Worm (Caenorhabditis elegans): ENCODE data around the gene W02F12.8.

Gene W02F12.8

DNA sequence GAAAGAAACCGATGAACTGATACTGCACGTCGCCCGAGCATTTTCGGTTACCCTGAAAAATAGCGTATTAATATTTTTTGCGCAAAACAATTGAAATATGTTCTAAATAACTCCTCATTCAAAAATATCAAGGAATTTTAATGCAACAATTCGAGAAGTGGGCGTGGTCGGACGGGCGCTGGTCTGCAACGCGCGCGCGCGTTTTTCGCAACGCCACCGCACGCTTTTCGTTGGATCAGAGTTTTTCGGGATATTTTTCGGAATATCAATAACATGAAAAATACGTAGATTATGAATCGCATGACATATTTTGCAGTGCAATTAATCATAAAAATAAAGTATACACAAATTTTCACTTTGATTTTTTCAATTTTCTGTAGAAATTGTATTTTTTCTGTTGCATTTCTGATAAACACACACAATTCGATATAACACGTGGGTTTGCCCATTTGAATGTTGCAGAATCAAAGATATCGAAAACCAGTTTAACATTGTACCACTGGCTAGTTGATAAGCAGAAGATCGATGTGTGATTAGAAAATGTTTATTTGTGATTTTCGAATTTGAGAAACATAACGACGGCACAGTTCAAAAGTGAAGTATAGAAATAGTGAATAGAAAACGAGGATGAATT is 14.6 kb upstream of the W02F12.8 start, which contains the start of gene dlst-1 (continued):
- TF ChIP-seq nhr-179 (tag; optimal IDR thresholded peaks at IDR 0.05) (no peak), mel-28 (tag; optimal IDR thresholded peaks at IDR 0.05; ENCODE audit: borderline replicate concordance) (no peak), ceh-79 (tag; optimal IDR thresholded peaks at IDR 0.05) (no peak), let-526 (GFP tag; IDR thresholded peaks at IDR 0.05) (no peak), madf-10 (tag; optimal IDR thresholded peaks at IDR 0.05) (peak; percentile 18)

DNA sequence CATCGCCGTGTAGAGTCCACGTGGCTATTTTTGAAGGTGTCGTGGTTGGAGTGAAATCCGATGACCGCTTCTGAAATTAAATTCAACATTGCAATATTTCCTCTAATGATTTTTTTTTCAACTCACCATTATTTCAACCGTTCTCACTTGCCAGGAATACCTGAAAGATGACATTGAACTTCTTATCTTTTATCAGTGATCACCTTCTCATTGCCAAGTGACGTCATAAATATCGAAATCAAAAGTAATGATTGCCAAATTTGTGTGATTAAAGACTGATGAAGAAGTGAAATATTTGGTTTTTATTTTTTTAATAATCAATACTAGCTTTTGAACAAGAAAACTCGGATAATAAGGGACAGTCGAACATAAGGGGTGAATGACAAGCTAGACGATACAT is 12.2 kb upstream of the W02F12.8 start, which contains the start of gene W02F12.4:
TSS of gene W02F12.4 (minus strand) at position 164 of the 400 bp plus-strand sequence.
- no peak for TF ChIP-seq cebp-1 (GFP tag; IDR thresholded peaks at IDR 0.05)
- peak; percentile 38 for TF ChIP-seq cebp-1 (tag; optimal IDR thresholded peaks at IDR 0.05)
- no peak for TF ChIP-seq tlf-1 (GFP tag; optimal IDR thresholded peaks at IDR 0.05)
- no peak for TF ChIP-seq F22D6.2 (tag; optimal IDR thresholded peaks at IDR 0.05)
- no peak for TF ChIP-seq aptf-2 (GFP tag; conservative IDR thresholded peaks at IDR 0.05)
- no peak for TF ChIP-seq chd-7 (tag; optimal IDR thresholded peaks at IDR 0.05)
- peak; percentile 90 for TF ChIP-seq atf-7 (tag; optimal IDR thresholded peaks at IDR 0.05)
- no peak for TF ChIP-seq efl-1 (GFP tag; optimal IDR thresholded peaks at IDR 0.05)
- no peak for TF ChIP-seq ama-1 (optimal IDR thresholded peaks at IDR 0.05)
- no peak for TF ChIP-seq ama-1 (GFP tag; optimal IDR thresholded peaks at IDR 0.05)
- TF ChIP-seq Y53G8AR.9 (GFP tag; conservative IDR thresholded peaks at IDR 0.05) = peak; percentile 56; the same call in 1 of the 2 replicates
- no peak for TF ChIP-seq madf-10 (tag; optimal IDR thresholded peaks at IDR 0.05)
- TF ChIP-seq hrde-1 (tag; optimal IDR thresholded peaks at IDR 0.05; ENCODE audit: borderline replicate concordance) = no peak
- no peak for TF ChIP-seq rcor-1 (GFP tag; IDR thresholded peaks at IDR 0.05)
- TF ChIP-seq tbp1 (GFP tag; optimal IDR thresholded peaks at IDR 0.05) = peak; percentile 20
- TF ChIP-seq ceh-40 (GFP tag; IDR thresholded peaks at IDR 0.05) = no peak
- TF ChIP-seq zfh-2 (GFP tag; conservative IDR thresholded peaks at IDR 0.05) = no peak
- TF ChIP-seq bed-1 (GFP tag; IDR thresholded peaks at IDR 0.05) = no peak
- TF ChIP-seq egl-44 (GFP tag; IDR thresholded peaks at IDR 0.05) = no peak
- peak; percentile 33 for TF ChIP-seq ztf-26 (tag; optimal IDR thresholded peaks at IDR 0.05)
- no peak for TF ChIP-seq fkh-3 (tag; optimal IDR thresholded peaks at IDR 0.05)
- no peak for TF ChIP-seq zim-3 (tag; optimal IDR thresholded peaks at IDR 0.05)
- TF ChIP-seq lir-1 (GFP tag; conservative IDR thresholded peaks at IDR 0.05) = no peak
- peak; percentile 34 for TF ChIP-seq lin-40 (tag; optimal IDR thresholded peaks at IDR 0.05)
- TF ChIP-seq mes-4 (tag; optimal IDR thresholded peaks at IDR 0.05) = no peak
- no peak for TF ChIP-seq Y56A3A.18 (GFP tag; IDR thresholded peaks at IDR 0.05)
- TF ChIP-seq hlh-26 (GFP tag; conservative IDR thresholded peaks at IDR 0.05) = no peak
- no peak for TF ChIP-seq pha-4 (tag; optimal IDR thresholded peaks at IDR 0.05)
- TF ChIP-seq nhr-80 (tag; optimal IDR thresholded peaks at IDR 0.05) = peak; percentile 69
- TF ChIP-seq unc-130 (GFP tag; optimal IDR thresholded peaks at IDR 0.05) = no peak
- TF ChIP-seq ceh-27 (GFP tag; optimal IDR thresholded peaks at IDR 0.05) = no peak

DNA sequence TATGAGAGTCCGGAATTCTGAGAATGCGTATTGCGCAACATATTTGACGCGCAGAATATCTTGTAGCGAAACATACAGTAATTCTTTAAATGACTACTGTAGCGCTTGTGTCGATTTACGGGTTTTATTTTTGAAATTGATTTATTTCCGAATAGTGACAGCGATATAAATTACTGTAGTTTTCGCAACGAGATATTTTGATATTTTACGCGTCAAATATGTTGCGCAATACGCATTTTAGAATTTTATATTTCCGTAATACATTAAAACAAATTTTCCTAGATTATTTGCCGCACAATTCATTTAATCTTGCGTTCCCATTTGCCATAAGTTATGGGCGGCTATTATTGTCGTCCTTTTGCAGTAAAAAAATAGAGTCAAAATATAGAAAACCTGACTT is 10.8 kb upstream of the W02F12.8 start:
- no peak for TF ChIP-seq tbp1 (GFP tag; optimal IDR thresholded peaks at IDR 0.05)
- 0 out of 2 replicates have a peak, but pooled peaks have one; percentile 33 for TF ChIP-seq ceh-91 (GFP tag; IDR thresholded peaks at IDR 0.05)
- TF ChIP-seq lsl-1 (GFP tag; optimal IDR thresholded peaks at IDR 0.05) = peak; percentile 15
- TF ChIP-seq madf-10 (tag; optimal IDR thresholded peaks at IDR 0.05) = no peak

All from whole organism, young adult.